Worm (Caenorhabditis elegans) whole organism, L4/young adult: ENCODE measurements around the gene Y53F4B.21.
A peak's percentile ranks its signal among the peaks of the same experiment; 100 is the strongest.
"Not testable (repeated sequence)": the region's sequence is repeated elsewhere in the genome, so short reads cannot be mapped to it uniquely, and the experiment has no call there.

ENCODE experiments used
- W03F9.2 ChIP-seq: fragments of 150-350 bp; optimal IDR thresholded peaks from 2 replicates; lab custom pipeline; 2014; ENCODE audit warnings: missing biosample characterization, missing genetic modification characterization
- dao-5 ChIP-seq: sonication (generic microtip); optimal IDR thresholded peaks from 2 replicates; lab custom pipeline; 2016; ENCODE audit warnings: missing genotype, missing genetic modification characterization, moderate library complexity, missing compliant biosample characterization
- him-1 ChIP-seq: sonication (generic microtip); optimal IDR thresholded peaks from 2 replicates; lab custom pipeline; 2016; ENCODE audit warnings: missing genotype, missing genetic modification reagents, missing genetic modification characterization, missing compliant biosample characterization

The Y53F4B.21 gene

DNA sequence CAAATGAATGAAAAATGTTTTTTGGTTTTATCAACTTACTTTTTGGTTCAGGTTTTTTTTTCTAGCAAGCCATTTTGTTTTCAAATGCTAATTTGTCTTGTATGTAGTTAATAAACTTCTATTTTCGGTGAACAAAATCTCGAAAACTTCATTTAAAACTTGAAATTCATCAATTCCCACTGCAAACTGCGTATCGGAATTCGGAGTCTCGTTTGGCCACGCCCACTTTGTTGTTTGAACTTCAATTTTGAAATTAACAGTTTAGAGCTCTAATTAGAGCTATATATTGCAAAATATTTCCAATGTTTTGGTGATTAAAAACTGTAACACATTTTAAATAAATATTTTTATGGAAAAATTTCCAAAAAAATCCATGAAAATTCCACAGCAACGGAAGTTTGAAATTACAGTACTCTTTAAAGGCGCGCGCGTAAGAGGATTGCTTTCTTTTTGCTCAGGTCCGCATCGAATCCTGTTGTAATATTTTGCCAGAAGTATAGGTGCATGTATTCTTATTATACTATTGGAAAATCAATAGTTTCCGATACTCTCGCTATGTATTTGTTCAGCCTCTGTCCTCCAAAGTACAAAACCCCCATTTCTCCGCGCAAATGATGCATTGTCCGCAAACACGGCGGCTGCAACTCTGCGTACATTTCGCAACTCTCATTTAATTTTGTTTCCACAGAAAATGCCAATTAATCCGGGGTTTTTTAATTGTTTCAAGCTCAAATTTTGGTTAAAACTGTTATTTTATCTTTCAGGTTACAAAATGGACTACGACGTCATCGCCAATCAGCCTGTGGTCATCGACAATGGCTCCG is 29.8 kb downstream of the Y53F4B.21 start, which contains the start of gene arp-1:
arp-1 (plus strand) TSS at position 765 of the 824 bp plus-strand sequence.
- TF ChIP-seq dao-5 (no peak), W03F9.2 (tag; lab: Kevin White, UChicago) (peak; percentile 24)

DNA sequence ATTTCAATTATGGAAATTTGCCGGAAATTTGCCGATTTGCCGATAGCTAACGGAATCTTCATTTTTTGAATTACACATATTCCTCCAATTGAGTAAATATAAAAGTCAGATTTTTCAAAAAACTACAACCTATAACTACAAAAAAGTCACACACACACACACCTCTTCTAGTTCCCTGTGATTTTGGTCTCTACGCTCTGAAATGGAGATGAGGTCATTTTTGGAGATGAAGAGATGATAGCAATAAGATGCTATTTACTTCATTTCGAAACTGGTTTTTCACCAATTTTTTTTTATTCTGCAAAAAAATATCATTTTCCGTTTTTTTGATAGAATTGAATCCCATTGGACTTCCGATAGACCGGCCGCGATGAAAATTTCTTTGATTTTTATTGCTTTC is 34.2 kb downstream of the Y53F4B.21 start, which contains the start of gene Y53F4B.23:
Y53F4B.23 (plus strand) TSS at position 312 of the 400 bp plus-strand sequence.
- TF ChIP-seq him-1 (tag; lab: Kevin White, UChicago): no peak
- no peak for TF ChIP-seq dao-5
- TF ChIP-seq W03F9.2 (tag; lab: Kevin White, UChicago): no peak

DNA sequence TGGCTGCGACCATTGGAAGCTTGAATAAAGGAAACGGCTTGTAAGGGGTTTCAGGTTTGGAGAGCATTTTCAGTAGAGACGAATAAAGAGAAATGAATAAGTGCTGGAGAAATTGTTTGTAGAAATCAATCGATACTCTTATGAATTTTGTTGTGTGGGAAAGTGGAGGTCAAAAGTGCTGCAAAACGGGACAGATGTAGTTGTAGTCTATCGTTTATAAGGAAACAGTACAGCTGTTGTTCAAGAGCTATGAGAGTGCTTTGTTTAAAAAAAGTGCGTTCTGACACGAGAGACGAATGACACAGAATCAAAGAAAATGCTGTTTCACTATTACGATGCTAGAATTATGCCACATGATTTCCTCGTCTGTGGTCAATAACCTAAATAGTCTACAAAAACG is 40.5 kb downstream of the Y53F4B.21 start, which contains the start of gene Y53F4B.62:
Y53F4B.62 (minus strand) TSS at position 101 of the 400 bp plus-strand sequence.
- no peak for TF ChIP-seq W03F9.2 (tag; lab: Kevin White, UChicago)

DNA sequence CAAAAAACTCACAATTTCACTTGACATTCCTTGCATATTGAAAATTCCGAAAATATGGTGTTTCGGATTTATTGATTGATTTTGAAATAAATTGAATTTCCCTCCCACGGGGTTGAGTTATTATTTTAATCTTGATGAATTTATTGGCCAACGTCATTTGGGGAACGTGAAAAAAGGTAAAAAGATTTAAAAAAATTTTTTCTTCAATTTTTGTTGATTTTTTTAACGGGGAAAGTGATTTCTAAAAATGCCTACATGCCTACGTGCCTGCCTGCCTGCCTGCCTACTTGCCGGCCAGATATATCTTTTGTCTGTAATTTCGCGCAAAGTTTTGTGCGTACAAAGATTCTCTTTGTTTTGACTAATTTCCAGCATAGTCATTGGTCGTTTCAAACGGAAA is 44.4 kb downstream of the Y53F4B.21 start, which contains the start of gene Y53F4B.24:
Y53F4B.24 (minus strand) TSS at position 101 of the 400 bp plus-strand sequence.
- TF ChIP-seq dao-5 (no peak), him-1 (tag; lab: Kevin White, UChicago) (no peak), W03F9.2 (tag; lab: Kevin White, UChicago) (no peak)

DNA sequence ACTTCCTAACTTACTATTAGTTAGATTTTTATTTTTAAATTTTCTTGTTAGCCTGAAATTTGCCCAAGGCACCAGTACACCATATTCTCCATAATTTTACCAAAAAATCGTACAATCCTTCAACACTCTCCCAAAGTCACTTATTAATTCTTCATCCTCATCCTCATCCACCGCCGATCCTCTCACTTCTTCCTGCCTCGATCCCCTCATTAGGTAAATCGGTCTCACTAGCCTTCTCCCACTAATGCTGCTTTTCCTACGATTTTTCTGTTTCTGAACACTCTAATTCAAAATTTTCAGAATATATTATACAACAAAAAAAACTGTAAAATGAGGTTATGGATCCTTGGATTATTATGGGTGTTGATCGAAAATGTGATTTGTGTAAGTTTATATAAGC is 45.9 kb downstream of the Y53F4B.21 start, which contains the start of gene Y53F4B.25:
Y53F4B.25 (plus strand) TSS at position 301 of the 400 bp plus-strand sequence.
- TF ChIP-seq him-1 (tag; lab: Kevin White, UChicago): no peak
- TF ChIP-seq W03F9.2 (tag; lab: Kevin White, UChicago): no peak
- TF ChIP-seq dao-5: no peak

DNA sequence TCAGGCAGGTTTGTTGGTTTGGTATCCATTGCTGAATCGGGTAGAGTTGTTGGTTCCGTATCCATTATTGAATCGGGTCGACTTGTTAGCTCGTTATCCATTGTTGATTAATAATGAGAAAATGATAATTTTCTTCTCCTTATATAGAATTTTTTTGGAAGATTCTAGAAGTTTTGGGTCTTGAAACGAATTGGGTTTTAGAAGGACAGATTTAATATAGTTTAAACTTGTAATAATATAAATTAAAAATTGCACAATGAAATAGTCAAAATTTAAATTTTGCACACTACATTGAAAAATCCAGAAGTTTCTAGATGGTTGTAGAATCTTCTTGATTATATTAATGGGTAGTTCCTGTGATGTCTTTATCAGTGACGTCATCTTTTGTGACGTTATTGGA is 50.9 kb downstream of the Y53F4B.21 start, which contains the start of gene Y53F4B.26:
Y53F4B.26 (minus strand) TSS at position 101 of the 400 bp plus-strand sequence.
- TF ChIP-seq W03F9.2 (tag; lab: Kevin White, UChicago); him-1 (tag; lab: Kevin White, UChicago); dao-5: not testable (repeated sequence)

DNA sequence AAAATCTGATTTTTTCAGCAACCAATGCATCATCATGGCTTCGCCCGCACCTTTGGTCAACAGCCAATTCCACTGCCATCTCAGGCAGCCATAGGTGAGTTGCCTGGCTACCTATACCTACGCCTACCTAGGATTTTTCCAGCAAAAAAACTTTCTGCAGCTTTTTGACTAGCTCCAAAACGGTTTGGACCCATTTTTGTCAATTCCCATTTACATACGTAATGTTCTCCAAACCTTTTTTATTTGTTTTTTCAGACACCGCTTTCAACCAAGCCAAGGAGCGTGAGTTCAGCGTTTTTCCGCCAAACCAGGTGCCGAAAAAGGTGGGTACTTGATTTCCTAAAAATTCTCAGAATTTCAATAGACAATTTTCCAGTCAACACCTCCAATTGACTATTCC is 53.7 kb downstream of the Y53F4B.21 start:
- TF ChIP-seq W03F9.2 (tag; lab: Kevin White, UChicago) (no peak), him-1 (tag; lab: Kevin White, UChicago) (no peak), dao-5 (no peak)

DNA sequence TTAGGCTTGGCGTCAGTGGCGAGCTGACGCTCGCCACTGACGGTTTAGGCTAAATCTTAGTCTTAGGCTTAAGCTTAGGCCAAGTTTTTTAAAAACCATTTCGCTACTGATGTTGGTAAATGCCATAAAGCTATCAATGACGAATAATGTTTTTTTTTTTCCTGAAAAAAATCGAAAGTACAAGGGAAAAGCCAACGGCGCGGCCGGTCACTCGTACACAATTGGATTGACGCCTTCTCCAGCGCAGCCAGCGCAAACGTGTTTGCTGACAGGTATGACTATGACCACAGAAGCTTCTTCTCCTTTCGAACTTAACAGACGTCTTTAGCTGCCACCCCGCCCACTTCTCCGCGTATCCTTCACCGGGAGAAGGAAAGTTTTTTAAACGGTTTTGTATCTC is 55.6 kb downstream of the Y53F4B.21 start, which contains the start of gene Y53F4B.27:
Y53F4B.27 (plus strand) TSS at position 301 of the 400 bp plus-strand sequence.
- TF ChIP-seq W03F9.2 (tag; lab: Kevin White, UChicago): no peak

DNA sequence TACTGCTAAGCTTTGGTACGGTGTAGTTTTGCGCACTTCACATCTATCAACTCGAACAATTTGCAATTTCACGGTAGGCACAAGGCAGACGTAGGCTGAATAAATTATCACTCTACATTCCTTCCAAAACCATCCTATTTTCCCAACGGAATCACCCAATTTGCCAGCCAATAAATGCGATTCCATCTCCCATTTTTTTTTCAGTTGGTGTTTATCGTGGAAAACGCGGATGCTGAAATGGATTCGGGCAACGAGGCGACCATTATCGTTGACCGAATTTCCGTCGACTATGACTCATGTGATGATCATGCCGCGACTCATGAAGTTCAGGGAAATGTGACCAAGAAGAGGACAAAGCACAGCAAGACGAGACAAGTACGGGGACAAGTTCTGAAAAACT is 58.5 kb downstream of the Y53F4B.21 start:
- no peak for TF ChIP-seq W03F9.2 (tag; lab: Kevin White, UChicago)
- no peak for TF ChIP-seq him-1 (tag; lab: Kevin White, UChicago)
- TF ChIP-seq dao-5: no peak

DNA sequence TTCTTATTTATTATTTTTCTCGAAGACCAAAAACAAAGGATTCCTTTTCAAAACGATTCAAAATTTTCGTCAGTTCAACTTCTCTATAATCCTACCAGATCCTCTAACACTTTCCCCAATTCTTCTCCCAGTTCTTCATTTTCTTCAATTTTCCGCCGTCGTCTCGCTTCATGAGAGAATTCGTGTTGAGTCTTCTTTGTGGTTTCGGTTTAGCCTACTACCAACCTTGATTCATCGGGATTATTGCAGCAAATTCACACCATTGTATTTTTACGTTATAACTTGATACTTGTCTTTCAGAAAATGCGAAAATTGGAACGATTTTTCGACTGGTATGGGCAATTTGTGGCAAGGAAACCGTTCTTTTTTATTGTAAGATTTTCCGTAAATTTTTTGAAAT is 67.9 kb downstream of the Y53F4B.21 start, which contains the start of gene ptr-20:
ptr-20 (plus strand) TSS at position 301 of the 400 bp plus-strand sequence.
- TF ChIP-seq W03F9.2 (tag; lab: Kevin White, UChicago) (no peak), him-1 (tag; lab: Kevin White, UChicago) (no peak), dao-5 (no peak)

DNA sequence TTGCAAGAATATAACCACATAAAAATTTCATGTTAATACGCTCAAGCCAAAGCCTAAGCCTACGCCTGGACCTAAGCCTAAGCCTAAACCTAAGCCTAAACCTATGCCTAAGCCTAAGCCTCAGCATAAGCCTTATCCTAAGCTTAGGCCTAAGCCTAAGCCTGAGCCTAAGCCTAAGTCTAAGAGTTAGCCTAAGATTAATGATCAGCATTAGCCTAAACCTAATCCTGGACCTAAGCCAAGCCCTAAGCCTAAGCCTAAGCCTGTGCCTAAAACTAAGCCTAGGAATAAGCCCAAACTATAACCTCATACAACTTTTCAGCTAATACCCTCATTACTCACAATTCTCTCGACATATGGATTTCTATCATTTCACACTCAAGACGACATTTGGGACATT is 68.4 kb downstream of the Y53F4B.21 start:
- TF ChIP-seq dao-5: no peak
- no peak for TF ChIP-seq him-1 (tag; lab: Kevin White, UChicago)
- TF ChIP-seq W03F9.2 (tag; lab: Kevin White, UChicago): no peak
